Worm (Caenorhabditis elegans) whole organism, mixed stage, embryonic: Measurements from ENCODE around the gene hpo-30.

Source experiments
- bed-3 ChIP-seq: fragments of 200-800 bp; sonication (Bioruptor generic); optimal IDR thresholded peaks from 3 replicates; lab custom pipeline; 2018; ENCODE audit warnings: mild to moderate bottlenecking, missing genetic modification characterization, moderate library complexity, missing compliant biosample characterization
- blmp-1 ChIP-seq: fragments of 150-350 bp; optimal IDR thresholded peaks from 2 replicates; lab custom pipeline; 2014; ENCODE audit warnings: missing biosample characterization, missing genetic modification characterization
- ceh-39 ChIP-seq: fragments of 150-350 bp; optimal IDR thresholded peaks from 2 replicates; lab custom pipeline; 2014; ENCODE audit warnings: missing biosample characterization, missing genetic modification characterization
- ceh-43 ChIP-seq: fragments of 200-800 bp; sonication (Bioruptor generic); optimal IDR thresholded peaks from 2 replicates; lab custom pipeline; 2018; ENCODE audit warnings: mild to moderate bottlenecking, missing genetic modification characterization, moderate library complexity, missing compliant biosample characterization
- ceh-83 ChIP-seq: fragments of 200-800 bp; sonication (Bioruptor generic); optimal IDR thresholded peaks from 2 replicates; lab custom pipeline; 2018; ENCODE audit warnings: mild to moderate bottlenecking, missing genetic modification characterization, missing compliant biosample characterization
- ces-1 ChIP-seq: fragments of 150-350 bp; optimal IDR thresholded peaks from 2 replicates; lab custom pipeline; 2014; ENCODE audit warnings: missing biosample characterization, missing genetic modification reagents, missing genetic modification characterization
- cnd-1 ChIP-seq: fragments of 200-800 bp; sonication (Bioruptor generic); optimal IDR thresholded peaks from 2 replicates; lab custom pipeline; 2018; ENCODE audit warnings: mild to moderate bottlenecking, missing genetic modification characterization, missing compliant biosample characterization
- drap-1 ChIP-seq: fragments of 200-800 bp; sonication (Bioruptor generic); optimal IDR thresholded peaks from 3 replicates; lab custom pipeline; 2018; ENCODE audit warnings: mild to moderate bottlenecking, missing genetic modification characterization, missing compliant biosample characterization
- elt-1 ChIP-seq: sonication (generic microtip); optimal IDR thresholded peaks from 2 replicates; lab custom pipeline; 2017; ENCODE audit warnings: missing genetic modification characterization, mild to moderate bottlenecking, missing compliant biosample characterization, antibody characterized with exemption, moderate library complexity, borderline replicate concordance; ENCODE audit not compliant: insufficient read depth
- elt-3 ChIP-seq: fragments of 150-350 bp; optimal IDR thresholded peaks from 2 replicates; lab custom pipeline; 2014; ENCODE audit warnings: missing biosample characterization, missing genetic modification characterization
- flh-1 ChIP-seq: fragments of 200-800 bp; sonication (Bioruptor generic); optimal IDR thresholded peaks from 2 replicates; lab custom pipeline; 2018; ENCODE audit warnings: mild to moderate bottlenecking, missing genetic modification characterization, moderate library complexity, missing compliant biosample characterization
- hlh-1 ChIP-seq: fragments of 150-350 bp; optimal IDR thresholded peaks from 2 replicates; lab custom pipeline; 2014; ENCODE audit warnings: missing biosample characterization, missing genetic modification reagents, missing genetic modification characterization
- lin-13 ChIP-seq: fragments of 150-350 bp; optimal IDR thresholded peaks from 2 replicates; lab custom pipeline; 2014; ENCODE audit warnings: missing biosample characterization, missing genetic modification characterization
- lsy-2 ChIP-seq: fragments of 150-350 bp; optimal IDR thresholded peaks from 2 replicates; lab custom pipeline; 2014; ENCODE audit warnings: missing biosample characterization, missing genetic modification characterization
- mab-5 ChIP-seq: fragments of 150-350 bp; optimal IDR thresholded peaks from 2 replicates; lab custom pipeline; 2014; ENCODE audit warnings: missing biosample characterization, missing genetic modification characterization
- mep-1 ChIP-seq: fragments of 150-350 bp; optimal IDR thresholded peaks from 2 replicates; lab custom pipeline; 2017; ENCODE audit warnings: missing biosample characterization, missing genetic modification reagents, missing genetic modification characterization, inconsistent platforms
- mls-2 ChIP-seq: sonication (generic microtip); optimal IDR thresholded peaks from 2 replicates; lab custom pipeline; 2016; ENCODE audit warnings: mild to moderate bottlenecking, missing genetic modification characterization, moderate library complexity, missing compliant biosample characterization
- nhr-12 ChIP-seq: fragments of 150-350 bp; optimal IDR thresholded peaks from 2 replicates; lab custom pipeline; 2014; ENCODE audit warnings: missing biosample characterization, missing genetic modification characterization
- nhr-2 ChIP-seq: fragments of 150-350 bp; optimal IDR thresholded peaks from 2 replicates; lab custom pipeline; 2014; ENCODE audit warnings: missing biosample characterization, missing genetic modification characterization
- nhr-237 ChIP-seq: fragments of 150-350 bp; optimal IDR thresholded peaks from 2 replicates; lab custom pipeline; 2014; ENCODE audit warnings: missing biosample characterization, missing genetic modification characterization
- nhr-28 ChIP-seq: fragments of 150-350 bp; optimal IDR thresholded peaks from 2 replicates; lab custom pipeline; 2014; ENCODE audit warnings: missing biosample characterization, missing genetic modification characterization
- nhr-76 ChIP-seq: sonication (generic microtip); optimal IDR thresholded peaks from 2 replicates; lab custom pipeline; 2017; ENCODE audit warnings: missing biosample characterization, missing genetic modification characterization
- pha-4 ChIP-seq: fragments of 150-350 bp; optimal IDR thresholded peaks from 2 replicates; lab custom pipeline; 2018; ENCODE audit warnings: missing biosample characterization, missing genetic modification reagents, missing genetic modification characterization
- sem-2 ChIP-seq: fragments of 200-800 bp; sonication (Bioruptor generic); optimal IDR thresholded peaks from 2 replicates; lab custom pipeline; 2018; ENCODE audit warnings: mild to moderate bottlenecking, missing genetic modification characterization, missing compliant biosample characterization
- snpc-4 ChIP-seq: fragments of 150-350 bp; optimal IDR thresholded peaks from 2 replicates; lab custom pipeline; 2014; ENCODE audit warnings: missing biosample characterization, missing genetic modification characterization
- tbx-8 ChIP-seq: fragments of 200-800 bp; sonication (Bioruptor generic); optimal IDR thresholded peaks from 2 replicates; lab custom pipeline; 2018; ENCODE audit warnings: mild to moderate bottlenecking, missing genetic modification characterization, moderate library complexity, missing compliant biosample characterization
- unc-120 ChIP-seq: sonication (generic microtip); optimal IDR thresholded peaks from 2 replicates; lab custom pipeline; 2017; ENCODE audit warnings: missing genetic modification characterization, missing compliant biosample characterization; ENCODE audit not compliant: poor library complexity, severe bottlenecking
- unc-62 ChIP-seq: fragments of 150-350 bp; optimal IDR thresholded peaks from 2 replicates; lab custom pipeline; 2014; ENCODE audit warnings: missing biosample characterization, missing genetic modification reagents, missing genetic modification characterization
- ztf-11 ChIP-seq: fragments of 150-350 bp; optimal IDR thresholded peaks from 2 replicates; lab custom pipeline; 2014; ENCODE audit warnings: missing biosample characterization, missing genetic modification characterization

The hpo-30 gene

ce11 chrV:12303453-12304077 lies 6.6 kb downstream of the hpo-30 start (continued):
- peak; percentile 14 for TF ChIP-seq nhr-2 (tag; lab: Kevin White, UChicago)
- peak; percentile 75 for TF ChIP-seq mab-5

- TF ChIP-seq ces-1 (GFP tag; lab: Kevin White, UChicago) (no peak), cnd-1 (tag; lab: Kevin White, UChicago) (no peak), bed-3 (GFP tag; lab: Kevin White, UChicago) (no peak), mls-2 (tag; lab: Kevin White, UChicago) (no peak), pha-4 (no peak), nhr-76 (tag; lab: Kevin White, UChicago) (no peak), ceh-43 (GFP tag; lab: Kevin White, UChicago) (no peak), snpc-4 (tag; lab: Kevin White, UChicago) (no peak), nhr-2 (tag; lab: Kevin White, UChicago) (no peak), hlh-1 (tag; lab: Kevin White, UChicago) (no peak), unc-62 (no peak), sem-2 (GFP tag; lab: Kevin White, UChicago) (no peak)
Measured at ce11 chrV:12301985-12302591, 8.1 kb downstream of the hpo-30 start, which contains the start of the genes frm-7 and F55C5.17. Gene frm-7, plus strand, starts transcription at chrV:12302484. Gene F55C5.17, plus strand, starts transcription at chrV:12302541.

ce11 chrV:12300780-12301460 lies 9.2 kb downstream of the hpo-30 start:
- TF ChIP-seq unc-120 (tag; lab: Kevin White, UChicago) (no peak), flh-1 (GFP tag; lab: Kevin White, UChicago) (no peak), blmp-1 (tag; lab: Kevin White, UChicago) (no peak)

- TF ChIP-seq ztf-11 (tag; lab: Kevin White, UChicago): no peak
- TF ChIP-seq elt-3 (tag; lab: Kevin White, UChicago): peak; percentile 50
- TF ChIP-seq nhr-237 (tag; lab: Kevin White, UChicago): peak; percentile 25
- no peak for TF ChIP-seq nhr-2 (tag; lab: Kevin White, UChicago)
- TF ChIP-seq blmp-1 (tag; lab: Kevin White, UChicago): peak; percentile 9
- peak; percentile 16 for TF ChIP-seq elt-1
- TF ChIP-seq nhr-12 (tag; lab: Kevin White, UChicago): no peak
- peak; percentile 26 for TF ChIP-seq ceh-39 (tag; lab: Kevin White, UChicago)
- TF ChIP-seq ceh-43 (GFP tag; lab: Kevin White, UChicago): no peak
- TF ChIP-seq nhr-28 (tag; lab: Kevin White, UChicago): no peak
- peak; percentile 16 for TF ChIP-seq lsy-2 (tag; lab: Kevin White, UChicago)
- peak; percentile 72 for TF ChIP-seq pha-4
Measured at ce11 chrV:12300166-12300565, 10.0 kb downstream of the hpo-30 start.

- TF ChIP-seq mab-5 (no peak), elt-3 (tag; lab: Kevin White, UChicago) (no peak), lin-13 (no peak), drap-1 (GFP tag; lab: Kevin White, UChicago) (no peak), tbx-8 (GFP tag; lab: Kevin White, UChicago) (no peak), ceh-39 (tag; lab: Kevin White, UChicago) (no peak), blmp-1 (tag; lab: Kevin White, UChicago) (no peak), cnd-1 (tag; lab: Kevin White, UChicago) (no peak), ceh-43 (GFP tag; lab: Kevin White, UChicago) (no peak), ceh-83 (no peak), nhr-76 (tag; lab: Kevin White, UChicago) (no peak), pha-4 (no peak), nhr-28 (tag; lab: Kevin White, UChicago) (no peak), elt-1 (no peak), mep-1 (tag; lab: Kevin White, UChicago) (no peak)
Measured at ce11 chrV:12299244-12299766, 10.9 kb downstream of the hpo-30 start.
